Worm (Caenorhabditis elegans) whole organism, midembryonic: ENCODE results near the gene rpl-35.

Experiments
- T22C8.4 ChIP-seq: fragments of 200-800 bp; sonication (Bioruptor generic); IDR thresholded peaks from 2 replicates; pipeline ENCODE4 v1.3.6; 2022; ENCODE audit warnings: missing genetic modification characterization, missing compliant biosample characterization
- cog-1 ChIP-seq: sonication (generic microtip); optimal IDR thresholded peaks from 2 replicates; lab custom pipeline; 2016; ENCODE audit warnings: missing genetic modification characterization, missing compliant biosample characterization
- flt-1 ChIP-seq: fragments of 200-800 bp; sonication (Bioruptor generic); IDR thresholded peaks from 2 replicates; pipeline ENCODE4 v1.3.6; 2022; ENCODE audit warnings: missing genetic modification characterization, missing compliant biosample characterization
- klf-2 ChIP-seq: fragments of 200-800 bp; sonication (Bioruptor generic); conservative IDR thresholded peaks from 2 replicates; pipeline ENCODE4 v1.3.6; 2022; ENCODE audit warnings: missing genetic modification reagents, missing genetic modification characterization, missing compliant biosample characterization
- med-1 ChIP-seq: sonication (generic microtip); optimal IDR thresholded peaks from 2 replicates; lab custom pipeline; 2017; ENCODE audit warnings: missing genetic modification characterization, mild to moderate bottlenecking, missing compliant biosample characterization, antibody characterized with exemption, missing genetic modification reagents; ENCODE audit not compliant: insufficient read depth
- ref-1 ChIP-seq: fragments of 200-800 bp; sonication (Bioruptor generic); conservative IDR thresholded peaks from 2 replicates; pipeline ENCODE4 v1.3.6; 2022; ENCODE audit warnings: missing genetic modification reagents, missing genetic modification characterization, missing compliant biosample characterization
- tab-1 ChIP-seq: fragments of 200-800 bp; sonication (Bioruptor generic); IDR thresholded peaks from 2 replicates; pipeline ENCODE4 v1.3.6; 2022; ENCODE audit warnings: missing genetic modification characterization, missing compliant biosample characterization
- ztf-23 ChIP-seq: fragments of 200-800 bp; sonication (Bioruptor generic); IDR thresholded peaks from 2 replicates; pipeline ENCODE4 v1.3.6; 2022; ENCODE audit warnings: missing genetic modification reagents, missing genetic modification characterization, missing compliant biosample characterization
- ztf-29 ChIP-seq: fragments of 200-800 bp; sonication (Bioruptor generic); IDR thresholded peaks from 2 replicates; pipeline ENCODE4 v1.3.6; 2022; ENCODE audit warnings: missing genetic modification reagents, missing genetic modification characterization, missing compliant biosample characterization

The rpl-35 gene

ce11 chrIII:7861535-7862120 lies 6.7 kb downstream of the rpl-35 start, which contains the start of gene snr-5:
Gene snr-5 (plus strand): TSS chrIII:7862070.
- TF ChIP-seq klf-2 (GFP tag; lab: Robert Waterston, UW) (no peak), cog-1 (no peak), T22C8.4 (GFP tag; lab: Robert Waterston, UW) (no peak), flt-1 (no peak), ztf-29 (GFP tag; lab: Robert Waterston, UW) (no peak), tab-1 (GFP tag; lab: Robert Waterston, UW) (no peak), med-1 (GFP tag; lab: Kevin White, UChicago) (no peak)

DNA sequence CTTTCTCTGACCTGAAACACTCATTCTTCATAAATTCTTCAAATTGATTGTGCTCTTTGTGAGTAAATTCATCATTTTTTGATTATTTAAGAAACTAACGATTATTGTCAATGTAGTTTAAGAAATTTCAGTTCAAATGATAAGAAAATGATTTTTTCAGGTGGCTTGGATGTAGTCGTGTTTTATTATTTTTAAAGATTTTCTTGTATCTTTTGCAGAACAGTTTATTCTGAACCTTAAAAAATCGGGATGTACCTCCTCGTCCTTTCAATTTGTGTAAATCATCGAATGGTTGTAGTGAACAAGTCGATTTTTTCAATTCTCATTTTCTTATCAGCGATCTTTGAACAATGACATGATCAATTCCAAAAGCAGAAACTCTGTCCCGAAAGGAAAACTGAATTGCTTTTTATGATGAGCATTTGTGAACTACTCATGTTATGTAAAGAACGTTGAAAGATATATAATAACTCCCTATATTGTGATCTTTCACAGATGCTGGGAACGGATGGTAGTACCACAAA lies 10.4 kb downstream of the rpl-35 start, which contains the start of gene slc-17.3:
slc-17.3 (minus strand) TSS at position 51 of the 524 bp plus-strand sequence.
- TF ChIP-seq klf-2 (GFP tag; lab: Robert Waterston, UW): no peak
- no peak for TF ChIP-seq tab-1 (GFP tag; lab: Robert Waterston, UW)
- TF ChIP-seq ztf-23: no peak
- TF ChIP-seq T22C8.4 (GFP tag; lab: Robert Waterston, UW): no peak
- no peak for TF ChIP-seq flt-1
- no peak for TF ChIP-seq ref-1
- TF ChIP-seq cog-1: no peak
- no peak for TF ChIP-seq ztf-29 (GFP tag; lab: Robert Waterston, UW)
- TF ChIP-seq med-1 (GFP tag; lab: Kevin White, UChicago): no peak

- TF ChIP-seq T22C8.4 (GFP tag; lab: Robert Waterston, UW): no peak
These were observed 11.3 kb downstream of the rpl-35 start, which contains the start of gene cup-4 for ce11 chrIII:7866189-7866588. Gene cup-4 (plus strand): TSS chrIII:7866489.

DNA sequence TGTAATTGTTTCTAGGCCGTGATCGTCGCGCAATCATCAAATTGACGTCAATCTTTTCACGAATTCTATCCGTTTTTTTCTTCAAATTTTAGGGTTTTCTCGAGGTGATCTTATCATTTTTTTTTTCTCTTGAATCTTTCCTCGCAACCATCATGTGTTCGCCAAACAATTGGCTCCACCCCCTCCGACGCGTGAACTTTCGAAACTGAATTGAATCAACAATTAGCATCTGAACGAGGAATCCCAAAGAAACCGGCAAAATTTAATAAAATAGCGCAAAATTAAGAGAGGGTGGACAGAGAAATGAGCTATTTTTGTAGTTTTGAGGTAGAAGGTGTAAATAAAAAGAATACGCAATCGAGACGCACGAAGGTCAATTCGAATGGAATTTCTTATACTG lies 17.8 kb downstream of the rpl-35 start:
- no peak for TF ChIP-seq ztf-29 (GFP tag; lab: Robert Waterston, UW)
- no peak for TF ChIP-seq T22C8.4 (GFP tag; lab: Robert Waterston, UW)
- no peak for TF ChIP-seq ref-1
- TF ChIP-seq cog-1: no peak
- TF ChIP-seq med-1 (GFP tag; lab: Kevin White, UChicago): no peak
- no peak for TF ChIP-seq tab-1 (GFP tag; lab: Robert Waterston, UW)
- TF ChIP-seq flt-1: no peak

DNA sequence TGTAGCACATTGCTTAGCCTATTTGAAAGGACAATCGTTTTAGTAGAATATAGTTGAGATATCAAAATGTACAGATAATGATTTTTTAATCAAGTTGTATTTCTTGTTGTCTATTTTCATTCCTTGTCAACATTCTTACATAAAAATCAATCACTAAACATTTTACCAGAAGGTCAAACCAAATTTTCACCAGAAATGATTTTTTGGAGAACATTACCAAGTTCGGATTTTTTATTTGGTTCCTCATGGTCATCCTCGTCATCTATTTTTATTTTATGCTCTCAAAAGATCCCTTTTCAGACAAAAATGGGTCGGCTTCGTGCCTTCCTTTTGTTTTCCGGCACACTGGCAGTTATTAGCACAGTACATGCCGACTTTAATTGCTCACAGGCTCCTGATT lies 18.5 kb downstream of the rpl-35 start, which contains the start of gene tyr-1:
tyr-1 (plus strand) TSS at position 301 of the 400 bp plus-strand sequence.
- TF ChIP-seq klf-2 (GFP tag; lab: Robert Waterston, UW) (no peak), cog-1 (no peak), tab-1 (GFP tag; lab: Robert Waterston, UW) (no peak), ztf-29 (GFP tag; lab: Robert Waterston, UW) (no peak), flt-1 (no peak), med-1 (GFP tag; lab: Kevin White, UChicago) (no peak)

- no peak for TF ChIP-seq med-1 (GFP tag; lab: Kevin White, UChicago)
- TF ChIP-seq flt-1: no peak
- no peak for TF ChIP-seq ztf-29 (GFP tag; lab: Robert Waterston, UW)
- no peak for TF ChIP-seq tab-1 (GFP tag; lab: Robert Waterston, UW)
- no peak for TF ChIP-seq ref-1
- TF ChIP-seq klf-2 (GFP tag; lab: Robert Waterston, UW): no peak
- no peak for TF ChIP-seq ztf-23
- no peak for TF ChIP-seq T22C8.4 (GFP tag; lab: Robert Waterston, UW)
- TF ChIP-seq cog-1: no peak
These were observed 22.2 kb downstream of the rpl-35 start for ce11 chrIII:7877090-7877489.

DNA sequence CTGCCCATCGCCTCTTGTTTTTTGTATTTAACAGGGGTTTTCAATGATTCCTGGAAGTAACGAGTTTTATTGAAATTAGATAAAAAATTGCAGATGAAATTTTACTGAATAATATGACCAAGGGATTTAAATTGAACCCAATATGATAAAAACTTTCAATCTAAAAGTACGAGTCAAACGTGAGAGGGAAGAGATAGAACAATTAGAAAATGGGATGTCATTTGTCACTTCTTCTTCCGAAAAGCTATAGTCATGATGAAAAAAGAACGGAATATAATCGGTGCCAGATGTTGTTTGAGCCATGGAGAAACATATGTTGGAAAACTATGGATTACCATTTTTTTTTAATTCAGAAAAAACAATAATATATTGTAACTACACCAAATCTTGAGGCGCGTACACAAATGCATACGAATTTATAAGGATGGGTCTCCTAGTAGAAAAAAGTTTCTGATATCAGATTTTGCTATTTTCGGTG lies 24.0 kb downstream of the rpl-35 start, which contains the start of gene sup-18:
sup-18 (minus strand) TSS at position 51 of the 478 bp plus-strand sequence.
- TF ChIP-seq cog-1 (no peak), klf-2 (GFP tag; lab: Robert Waterston, UW) (no peak), ztf-23 (no peak), ref-1 (no peak), T22C8.4 (GFP tag; lab: Robert Waterston, UW) (no peak), ztf-29 (GFP tag; lab: Robert Waterston, UW) (no peak), tab-1 (GFP tag; lab: Robert Waterston, UW) (no peak), flt-1 (no peak), med-1 (GFP tag; lab: Kevin White, UChicago) (no peak)

DNA sequence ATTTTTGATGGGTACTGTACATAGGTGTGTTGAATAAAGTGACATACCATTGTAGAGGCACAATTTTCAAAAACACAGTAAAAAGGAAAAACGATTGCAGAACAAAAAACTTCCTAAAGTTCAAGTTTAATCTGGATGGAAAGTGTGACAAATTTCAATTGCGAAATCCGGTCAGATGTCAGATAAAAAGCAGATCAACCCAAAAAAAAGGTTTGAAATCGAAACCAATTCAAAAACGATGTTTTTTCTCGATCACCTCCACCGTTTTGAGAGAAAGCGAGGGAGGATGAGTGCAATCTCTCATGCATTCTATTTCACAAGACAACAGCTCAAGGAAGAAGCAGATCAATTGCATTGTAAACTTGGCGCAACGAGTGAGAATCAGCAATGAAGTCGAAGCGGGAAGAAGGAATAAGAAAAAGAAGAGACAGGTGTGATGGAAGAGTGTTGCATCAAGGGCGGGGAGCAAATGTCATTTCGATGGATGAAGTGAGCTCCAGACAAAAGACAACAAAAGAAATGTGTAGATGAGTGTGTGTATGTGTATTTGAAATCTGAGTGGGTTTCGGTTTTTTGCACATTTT lies 25.3 kb downstream of the rpl-35 start:
- TF ChIP-seq klf-2 (GFP tag; lab: Robert Waterston, UW): no peak
- TF ChIP-seq flt-1: no peak
- TF ChIP-seq T22C8.4 (GFP tag; lab: Robert Waterston, UW): no peak
- no peak for TF ChIP-seq tab-1 (GFP tag; lab: Robert Waterston, UW)
- no peak for TF ChIP-seq ztf-23
- TF ChIP-seq ref-1: no peak
- no peak for TF ChIP-seq ztf-29 (GFP tag; lab: Robert Waterston, UW)
- TF ChIP-seq cog-1: no peak
- TF ChIP-seq med-1 (GFP tag; lab: Kevin White, UChicago): no peak

ce11 chrIII:7882900-7883299 lies 28.0 kb downstream of the rpl-35 start, which contains the start of gene ZK688.9:
Gene ZK688.9 (minus strand): TSS chrIII:7883000.
- TF ChIP-seq med-1 (GFP tag; lab: Kevin White, UChicago) (no peak), ztf-23 (no peak), T22C8.4 (GFP tag; lab: Robert Waterston, UW) (no peak), tab-1 (GFP tag; lab: Robert Waterston, UW) (no peak), ref-1 (no peak), cog-1 (no peak), klf-2 (GFP tag; lab: Robert Waterston, UW) (no peak), ztf-29 (GFP tag; lab: Robert Waterston, UW) (no peak), flt-1 (no peak)
